Fruit fly (Drosophila melanogaster): ENCODE results near the gene RpS9.

dm6 chr3L:9461670-9462246 lies 49.6 kb downstream of the RpS9 start:
- no peak for TF ChIP-seq woc (GFP tag; optimal IDR thresholded peaks at IDR 0.05)
- no peak for TF ChIP-seq OdsH (GFP tag; optimal IDR thresholded peaks at IDR 0.05)
- no peak for TF ChIP-seq CrebA (GFP tag; optimal IDR thresholded peaks at IDR 0.05; ENCODE audit: borderline replicate concordance)
- TF ChIP-seq Myc (optimal IDR thresholded peaks at IDR 0.05): no peak
- TF ChIP-seq jim (GFP tag; optimal IDR thresholded peaks at IDR 0.05): no peak
- no peak for TF ChIP-seq lola (GFP tag; optimal IDR thresholded peaks at IDR 0.05)

Measured in whole organism, wandering third instar larva.